Worm (Caenorhabditis elegans): ENCODE data around the gene F22H10.11.

F22H10.11 gene

DNA sequence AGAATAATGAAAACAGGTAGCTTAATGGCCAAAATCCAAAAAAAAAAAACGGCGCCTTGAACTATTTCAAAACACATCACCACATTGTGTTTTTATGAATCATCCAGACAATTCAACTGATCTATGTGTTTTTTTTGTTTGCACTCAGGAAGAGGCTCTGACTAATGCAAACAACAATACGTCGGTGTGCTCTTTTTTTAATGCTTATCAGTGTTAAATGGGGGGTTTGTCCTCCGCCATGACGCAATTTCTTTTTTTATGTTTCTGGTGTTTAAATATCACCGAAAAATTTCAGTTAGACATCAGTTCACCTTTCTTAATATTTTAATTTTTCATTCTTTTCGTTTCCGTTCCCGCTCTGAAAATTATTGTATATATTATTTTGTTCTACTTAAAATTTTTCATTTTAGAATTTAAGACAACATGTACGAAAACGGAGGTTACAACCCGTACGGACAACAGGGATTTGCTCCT, 8.7 kb downstream of the F22H10.11 start, which contains the start of gene F22H10.2:
F22H10.2 (plus strand) TSS at position 424 of the 474 bp plus-strand sequence.
- TF ChIP-seq eor-1 (tag; optimal IDR thresholded peaks at IDR 0.05) (no peak), nhr-77 (tag; optimal IDR thresholded peaks at IDR 0.05) (no peak), nhr-67 (tag; optimal IDR thresholded peaks at IDR 0.05) (no peak), ama-1 (optimal IDR thresholded peaks at IDR 0.05) (no peak), fos-1 (tag; optimal IDR thresholded peaks at IDR 0.05) (no peak), R02D3.7 (tag; optimal IDR thresholded peaks at IDR 0.05) (no peak), nhr-23 (tag; optimal IDR thresholded peaks at IDR 0.05) (no peak), pha-4 (tag; optimal IDR thresholded peaks at IDR 0.05) (peak; percentile 65), elt-2 (tag; optimal IDR thresholded peaks at IDR 0.05) (peak; percentile 80), pqm-1 (tag; optimal IDR thresholded peaks at IDR 0.05) (peak; percentile 86), nfya-1 (tag; optimal IDR thresholded peaks at IDR 0.05; ENCODE audit: insufficient read depth) (no peak), jun-1 (tag; optimal IDR thresholded peaks at IDR 0.05) (peak; percentile 27)

DNA sequence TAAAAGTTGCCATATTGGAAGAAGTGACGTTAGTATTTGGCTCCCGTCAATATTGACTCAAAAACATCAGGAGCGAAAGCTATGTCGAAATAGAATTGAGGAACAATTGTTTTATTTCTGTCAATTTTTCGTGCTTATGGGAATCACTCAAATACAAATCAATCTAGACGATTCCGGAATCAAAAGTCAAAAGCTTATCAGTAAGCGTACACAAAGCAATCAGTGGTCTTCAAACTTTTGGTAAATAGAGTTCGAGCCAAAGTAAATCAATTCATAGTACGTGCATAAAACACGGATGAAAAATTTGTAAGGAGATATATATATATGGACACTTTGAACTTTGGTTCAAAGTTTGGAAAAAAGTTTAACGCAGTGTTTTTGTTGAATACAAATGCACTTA, 9.7 kb downstream of the F22H10.11 start:
- peak; percentile 54 for TF ChIP-seq elt-2 (tag; optimal IDR thresholded peaks at IDR 0.05)
- TF ChIP-seq nhr-43 (tag; optimal IDR thresholded peaks at IDR 0.05; ENCODE audit: poor library complexity, severe bottlenecking): no peak
- TF ChIP-seq pqm-1 (tag; optimal IDR thresholded peaks at IDR 0.05): peak; percentile 40
- TF ChIP-seq pha-4 (tag; optimal IDR thresholded peaks at IDR 0.05): peak; percentile 54

DNA sequence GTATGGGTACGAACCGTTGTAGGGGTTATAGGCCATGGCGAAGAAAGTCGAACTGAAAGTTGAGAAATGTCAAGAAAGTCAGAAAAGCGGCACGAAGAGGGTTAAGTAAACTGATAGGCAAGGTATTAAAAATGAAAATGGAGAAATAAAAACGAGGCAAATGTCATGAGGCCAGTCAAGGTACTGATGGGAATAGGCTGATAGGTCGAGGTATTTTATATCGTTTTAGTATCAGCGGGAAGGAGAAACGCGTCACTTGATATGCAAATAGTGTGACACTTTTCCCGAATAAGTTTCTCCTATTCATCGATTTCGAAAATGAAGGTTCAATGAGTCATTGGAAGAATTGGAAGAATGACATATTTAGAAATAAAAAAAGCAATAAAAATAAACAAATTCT, 10.2 kb downstream of the F22H10.11 start, which contains the start of gene F22H10.3:
F22H10.3 (minus strand) TSS at position 36 of the 400 bp plus-strand sequence.
- peak; percentile 79 for TF ChIP-seq elt-2 (tag; optimal IDR thresholded peaks at IDR 0.05)
- no peak for TF ChIP-seq ZK546.5 (tag; optimal IDR thresholded peaks at IDR 0.05)
- TF ChIP-seq pha-4 (tag; optimal IDR thresholded peaks at IDR 0.05): peak; percentile 52
- TF ChIP-seq ceh-16 (tag; optimal IDR thresholded peaks at IDR 0.05): no peak
- peak; percentile 82 for TF ChIP-seq pqm-1 (tag; optimal IDR thresholded peaks at IDR 0.05)
- no peak for TF ChIP-seq nhr-77 (tag; optimal IDR thresholded peaks at IDR 0.05)
- no peak for TF ChIP-seq ceh-28 (tag; optimal IDR thresholded peaks at IDR 0.05)

DNA sequence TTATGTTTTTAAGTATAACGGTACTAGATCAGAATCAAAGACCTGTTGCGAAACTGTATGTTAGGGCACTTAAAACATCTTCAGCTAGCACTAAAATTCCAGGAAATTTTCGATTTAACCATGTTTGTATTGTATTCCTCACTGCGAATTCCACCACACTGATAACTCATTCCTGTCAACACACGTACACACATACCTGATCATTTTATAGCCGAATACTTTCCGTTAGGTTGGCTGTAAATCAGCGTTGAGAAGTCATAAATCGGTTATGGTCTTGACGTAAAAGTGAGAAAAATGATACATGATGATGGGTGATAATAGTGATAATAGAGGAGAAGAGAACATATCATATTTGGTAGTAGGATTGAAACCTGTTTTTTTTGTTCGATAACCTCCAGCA, 12.1 kb downstream of the F22H10.11 start:
- TF ChIP-seq lsy-12 (tag; optimal IDR thresholded peaks at IDR 0.05) (no peak), elt-2 (tag; optimal IDR thresholded peaks at IDR 0.05) (peak; percentile 53), nhr-25 (tag; optimal IDR thresholded peaks at IDR 0.05) (peak; percentile 30)

DNA sequence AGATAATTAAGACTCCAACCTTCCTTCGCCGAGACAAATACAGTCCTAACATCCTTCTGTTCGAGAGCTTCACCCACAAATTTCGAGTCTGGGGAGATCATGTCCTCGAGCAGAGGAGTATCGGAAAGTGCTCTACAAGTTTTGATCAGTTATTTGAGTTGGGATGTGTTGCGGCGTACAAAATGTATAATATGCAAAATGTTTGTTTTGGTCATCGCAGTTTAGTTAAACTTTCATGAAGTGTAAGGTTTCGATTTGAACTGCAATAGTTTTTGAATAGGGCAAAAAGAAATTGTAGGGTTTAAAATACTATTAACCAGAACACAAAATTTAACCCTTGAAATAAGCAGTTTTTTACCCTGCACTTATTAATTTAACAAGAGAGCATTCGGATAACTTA, 13.2 kb downstream of the F22H10.11 start, which contains the start of gene tag-343:
tag-343 (minus strand) TSS at position 101 of the 400 bp plus-strand sequence.
- no peak for TF ChIP-seq ceh-9 (tag; optimal IDR thresholded peaks at IDR 0.05)
- no peak for TF ChIP-seq snpc-4 (tag; optimal IDR thresholded peaks at IDR 0.05)
- TF ChIP-seq ztf-11 (tag; optimal IDR thresholded peaks at IDR 0.05): no peak
- no peak for TF ChIP-seq fos-1 (tag; optimal IDR thresholded peaks at IDR 0.05)
- TF ChIP-seq mml-1 (tag; optimal IDR thresholded peaks at IDR 0.05): no peak
- TF ChIP-seq nhr-76 (tag; optimal IDR thresholded peaks at IDR 0.05): no peak
- TF ChIP-seq nhr-237 (tag; optimal IDR thresholded peaks at IDR 0.05): no peak
- TF ChIP-seq ZK546.5 (tag; optimal IDR thresholded peaks at IDR 0.05): no peak
- no peak for TF ChIP-seq elt-3 (tag; optimal IDR thresholded peaks at IDR 0.05)
- TF ChIP-seq nfya-1 (tag; optimal IDR thresholded peaks at IDR 0.05; ENCODE audit: insufficient read depth): no peak
- no peak for TF ChIP-seq jun-1 (tag; optimal IDR thresholded peaks at IDR 0.05)

DNA sequence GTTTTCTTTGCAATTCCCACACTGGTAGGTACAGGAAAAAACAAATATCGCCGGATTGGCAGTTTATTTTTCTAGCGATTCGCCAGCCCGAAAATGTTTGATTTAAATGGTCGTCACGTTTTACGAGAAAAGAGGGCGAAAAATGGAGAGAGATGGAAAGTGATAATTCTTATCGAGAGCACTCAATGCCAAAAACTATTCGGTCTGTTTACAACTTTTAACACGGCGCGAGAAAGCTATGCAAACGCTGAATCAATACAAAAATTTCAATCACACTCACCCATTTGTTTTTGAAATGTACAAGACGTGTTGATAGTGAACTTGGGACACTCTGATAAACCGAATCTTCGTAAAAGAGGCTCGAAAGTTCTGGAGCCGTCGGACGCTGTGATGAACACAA, 15.2 kb downstream of the F22H10.11 start:
- TF ChIP-seq lin-39 (tag; optimal IDR thresholded peaks at IDR 0.05): no peak
- no peak for TF ChIP-seq nhr-28 (tag; optimal IDR thresholded peaks at IDR 0.05)
- TF ChIP-seq unc-62 (GFP tag; optimal IDR thresholded peaks at IDR 0.05): no peak
- TF ChIP-seq nhr-77 (tag; optimal IDR thresholded peaks at IDR 0.05): no peak
- peak; percentile 74 for TF ChIP-seq elt-2 (tag; optimal IDR thresholded peaks at IDR 0.05)
- TF ChIP-seq R02D3.7 (tag; optimal IDR thresholded peaks at IDR 0.05): no peak
- no peak for TF ChIP-seq ceh-28 (tag; optimal IDR thresholded peaks at IDR 0.05)
- TF ChIP-seq nhr-67 (tag; optimal IDR thresholded peaks at IDR 0.05): no peak
- no peak for TF ChIP-seq ztf-11 (tag; optimal IDR thresholded peaks at IDR 0.05)
- no peak for TF ChIP-seq nhr-11 (tag; optimal IDR thresholded peaks at IDR 0.05)
- no peak for TF ChIP-seq ceh-9 (tag; optimal IDR thresholded peaks at IDR 0.05)
- TF ChIP-seq ZK546.5 (tag; optimal IDR thresholded peaks at IDR 0.05): no peak
- TF ChIP-seq pha-4 (tag; optimal IDR thresholded peaks at IDR 0.05): peak; percentile 58
- no peak for TF ChIP-seq nhr-237 (tag; optimal IDR thresholded peaks at IDR 0.05)
- no peak for TF ChIP-seq egl-5 (tag; optimal IDR thresholded peaks at IDR 0.05)
- TF ChIP-seq fkh-2 (tag; optimal IDR thresholded peaks at IDR 0.05): no peak
- no peak for TF ChIP-seq daf-12 (tag; optimal IDR thresholded peaks at IDR 0.05)
- peak; percentile 66 for TF ChIP-seq pqm-1 (tag; optimal IDR thresholded peaks at IDR 0.05)
- TF ChIP-seq tbx-2 (tag; optimal IDR thresholded peaks at IDR 0.05): no peak
- TF ChIP-seq unc-39 (tag; optimal IDR thresholded peaks at IDR 0.05): no peak
- TF ChIP-seq ceh-82 (tag; optimal IDR thresholded peaks at IDR 0.05): no peak
- TF ChIP-seq elt-1 (tag; optimal IDR thresholded peaks at IDR 0.05): no peak
- no peak for TF ChIP-seq sea-2 (GFP tag; optimal IDR thresholded peaks at IDR 0.05)
- no peak for TF ChIP-seq mml-1 (tag; optimal IDR thresholded peaks at IDR 0.05)
- no peak for TF ChIP-seq nhr-23 (tag; optimal IDR thresholded peaks at IDR 0.05)
- TF ChIP-seq fos-1 (tag; optimal IDR thresholded peaks at IDR 0.05): no peak
- TF ChIP-seq nhr-43 (tag; optimal IDR thresholded peaks at IDR 0.05; ENCODE audit: poor library complexity, severe bottlenecking): no peak
- TF ChIP-seq aly-2 (tag; optimal IDR thresholded peaks at IDR 0.05): no peak
- TF ChIP-seq eor-1 (tag; optimal IDR thresholded peaks at IDR 0.05): no peak
- no peak for TF ChIP-seq snpc-4 (tag; optimal IDR thresholded peaks at IDR 0.05)
- peak; percentile 13 for TF ChIP-seq skn-1 (tag; optimal IDR thresholded peaks at IDR 0.05)

Data from whole organism, L3 larva.